Fruit fly (Drosophila melanogaster): Measurements from ENCODE around the gene zormin.

The zormin gene

dm6 chr3L:2121724-2122123, 29.8 kb downstream of the zormin start:
- no peak for TF ChIP-seq CG8478 (optimal IDR thresholded peaks at IDR 0.05)
- TF ChIP-seq psq (optimal IDR thresholded peaks at IDR 0.05): no peak
- TF ChIP-seq Dll (optimal IDR thresholded peaks at IDR 0.05): no peak
- no peak for TF ChIP-seq pan (optimal IDR thresholded peaks at IDR 0.05)
- TF ChIP-seq EcR (GFP tag; optimal IDR thresholded peaks at IDR 0.05): no peak
- TF ChIP-seq usp (GFP tag; optimal IDR thresholded peaks at IDR 0.05): no peak

- no peak for TF ChIP-seq CG8478 (optimal IDR thresholded peaks at IDR 0.05)
- TF ChIP-seq pan (optimal IDR thresholded peaks at IDR 0.05): no peak
- TF ChIP-seq Dll (optimal IDR thresholded peaks at IDR 0.05): no peak
- no peak for TF ChIP-seq psq (optimal IDR thresholded peaks at IDR 0.05)
- no peak for TF ChIP-seq EcR (GFP tag; optimal IDR thresholded peaks at IDR 0.05)
- no peak for TF ChIP-seq usp (GFP tag; optimal IDR thresholded peaks at IDR 0.05)
Observed at dm6 chr3L:2119002-2119401, 32.5 kb downstream of the zormin start.

dm6 chr3L:2118054-2118453, 33.4 kb downstream of the zormin start:
- no peak for TF ChIP-seq Dll (optimal IDR thresholded peaks at IDR 0.05)
- TF ChIP-seq pan (optimal IDR thresholded peaks at IDR 0.05): no peak
- TF ChIP-seq EcR (GFP tag; optimal IDR thresholded peaks at IDR 0.05): no peak
- TF ChIP-seq psq (optimal IDR thresholded peaks at IDR 0.05): no peak
- TF ChIP-seq CG8478 (optimal IDR thresholded peaks at IDR 0.05): no peak
- no peak for TF ChIP-seq usp (GFP tag; optimal IDR thresholded peaks at IDR 0.05)

- no peak for TF ChIP-seq CG8478 (optimal IDR thresholded peaks at IDR 0.05)
- TF ChIP-seq pan (optimal IDR thresholded peaks at IDR 0.05): no peak
- no peak for TF ChIP-seq psq (optimal IDR thresholded peaks at IDR 0.05)
- no peak for TF ChIP-seq Dll (optimal IDR thresholded peaks at IDR 0.05)
- TF ChIP-seq EcR (GFP tag; optimal IDR thresholded peaks at IDR 0.05): no peak
- TF ChIP-seq usp (GFP tag; optimal IDR thresholded peaks at IDR 0.05): no peak
Observed at dm6 chr3L:2117046-2117445, 34.5 kb downstream of the zormin start.

dm6 chr3L:2115524-2116245, 35.8 kb downstream of the zormin start, which contains the start of gene sls:
TSS of gene sls (minus strand) at chr3L:2115611.
- TF ChIP-seq psq (optimal IDR thresholded peaks at IDR 0.05) (no peak), Dll (optimal IDR thresholded peaks at IDR 0.05) (no peak), pan (optimal IDR thresholded peaks at IDR 0.05) (no peak), EcR (GFP tag; optimal IDR thresholded peaks at IDR 0.05) (no peak), CG8478 (optimal IDR thresholded peaks at IDR 0.05) (no peak), usp (GFP tag; optimal IDR thresholded peaks at IDR 0.05) (no peak)

dm6 chr3L:2114687-2115444, 36.6 kb downstream of the zormin start:
- TF ChIP-seq Dll (optimal IDR thresholded peaks at IDR 0.05): no peak
- no peak for TF ChIP-seq CG8478 (optimal IDR thresholded peaks at IDR 0.05)
- no peak for TF ChIP-seq usp (GFP tag; optimal IDR thresholded peaks at IDR 0.05)
- no peak for TF ChIP-seq psq (optimal IDR thresholded peaks at IDR 0.05)
- no peak for TF ChIP-seq pan (optimal IDR thresholded peaks at IDR 0.05)
- no peak for TF ChIP-seq EcR (GFP tag; optimal IDR thresholded peaks at IDR 0.05)

dm6 chr3L:2107293-2107858, 44.1 kb downstream of the zormin start:
- TF ChIP-seq CG8478 (optimal IDR thresholded peaks at IDR 0.05): no peak

dm6 chr3L:2089751-2090510, 61.6 kb downstream of the zormin start:
- TF ChIP-seq pan (optimal IDR thresholded peaks at IDR 0.05) (no peak), Dll (optimal IDR thresholded peaks at IDR 0.05) (no peak), usp (GFP tag; optimal IDR thresholded peaks at IDR 0.05) (no peak), CG8478 (optimal IDR thresholded peaks at IDR 0.05) (no peak), psq (optimal IDR thresholded peaks at IDR 0.05) (no peak), EcR (GFP tag; optimal IDR thresholded peaks at IDR 0.05) (no peak)

All from whole organism.